Worm (Caenorhabditis elegans): ENCODE results near the gene utx-1.
"Not testable (repeated sequence)": the region's sequence is repeated elsewhere in the genome, so short reads cannot be mapped to it uniquely, and the experiment has no call there.

The utx-1 gene

DNA sequence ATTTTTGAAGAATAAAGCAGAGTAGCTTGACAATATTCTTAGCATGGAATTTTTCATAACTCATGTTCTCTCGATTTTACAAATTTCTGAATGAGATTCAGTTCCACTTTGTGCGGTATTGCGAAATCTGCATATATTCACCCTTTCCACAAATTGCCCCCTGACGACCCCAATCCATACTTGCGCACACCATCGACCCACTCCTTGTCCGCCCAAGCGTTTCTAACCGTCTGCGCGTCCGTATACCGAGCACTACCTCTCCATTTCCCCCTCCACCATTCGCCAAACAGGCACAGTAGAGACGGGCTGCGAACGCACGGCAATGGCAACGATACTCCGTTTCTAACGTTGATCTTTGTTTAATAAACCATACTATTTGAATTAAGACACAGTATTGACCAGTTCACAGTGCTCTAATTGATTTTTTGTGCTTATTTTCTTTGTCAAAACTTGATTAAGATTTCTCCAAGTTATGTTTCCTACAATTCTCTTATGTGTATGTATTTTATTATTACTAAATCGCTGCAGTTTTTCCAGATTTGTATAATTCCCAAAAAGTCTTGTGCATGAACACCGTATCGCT lies at the start of gene utx-1:
Gene utx-1 (plus strand): TSS at position 533 of the 583 bp plus-strand sequence.
- peak; percentile 43 for TF ChIP-seq hmg-4 (GFP tag; optimal IDR thresholded peaks at IDR 0.05)
- no peak for TF ChIP-seq pes-1 (GFP tag; IDR thresholded peaks at IDR 0.05)
- peak; percentile 45 for TF ChIP-seq F13C5.2 (tag; optimal IDR thresholded peaks at IDR 0.05)
- TF ChIP-seq aly-1 (tag; optimal IDR thresholded peaks at IDR 0.05) = peak; percentile 43

DNA sequence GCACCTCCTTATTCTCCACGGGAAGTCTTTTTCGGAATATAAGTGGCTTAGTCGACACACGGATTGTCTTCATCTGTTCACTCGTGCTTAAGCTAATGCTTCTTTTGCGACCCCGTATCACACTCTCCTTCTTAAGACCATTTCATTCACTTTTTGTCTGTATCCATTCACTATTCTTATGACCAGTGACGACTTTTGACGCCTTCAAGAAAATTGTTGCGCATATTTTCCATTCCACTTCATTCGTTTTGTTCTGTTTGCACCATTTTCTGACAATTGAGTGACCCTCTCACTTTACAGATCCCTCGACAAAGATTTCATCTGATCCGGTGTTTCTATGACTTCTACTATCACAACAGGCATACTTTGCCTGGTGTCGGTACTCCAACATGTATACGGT lies 49.4 kb upstream of the utx-1 start, which contains the start of gene H03E18.1:
Gene H03E18.1 (plus strand): TSS at position 301 of the 400 bp plus-strand sequence.
- TF ChIP-seq flt-1 (GFP tag; IDR thresholded peaks at IDR 0.05) (no peak), F13C5.2 (tag; optimal IDR thresholded peaks at IDR 0.05) (no peak), tbx-37 (GFP tag; conservative IDR thresholded peaks at IDR 0.05) (no peak)

DNA sequence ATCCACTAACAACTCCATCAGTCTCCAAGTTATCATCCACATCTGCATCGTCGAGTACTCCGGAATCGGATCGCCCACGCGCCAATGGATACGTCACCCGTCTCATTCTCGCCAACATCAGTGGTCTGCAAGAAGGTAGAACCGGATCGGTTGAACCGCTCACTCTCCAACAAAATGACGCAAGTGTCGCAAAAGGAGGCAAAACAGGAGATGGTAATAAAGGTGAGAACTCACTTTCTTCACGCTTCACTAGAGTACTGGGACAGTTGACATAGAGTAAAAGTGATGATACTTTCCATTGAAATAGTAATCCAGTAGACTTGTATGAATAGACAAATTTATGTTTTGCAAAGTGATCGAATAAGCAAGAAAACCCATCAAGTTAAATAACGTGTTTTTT lies 47.9 kb upstream of the utx-1 start:
- TF ChIP-seq pes-1 (GFP tag; IDR thresholded peaks at IDR 0.05) = no peak

DNA sequence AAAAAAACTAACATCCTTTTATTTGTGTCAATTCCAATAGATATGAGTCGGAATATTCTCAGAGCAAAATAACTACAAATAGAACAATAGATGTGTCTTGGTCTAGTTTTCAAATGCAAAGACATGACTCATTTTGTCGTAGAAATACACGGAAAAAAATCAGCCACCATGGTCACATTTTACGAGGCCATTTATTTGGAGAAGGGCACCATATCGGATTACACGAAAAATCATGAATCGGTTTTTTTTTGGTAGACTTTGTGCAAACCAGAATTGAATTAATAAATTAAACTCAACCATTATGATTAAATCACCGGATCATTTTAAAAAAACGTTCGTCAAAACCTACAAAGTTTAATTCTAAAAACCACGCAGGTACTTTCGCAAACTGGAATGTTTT lies 36.5 kb upstream of the utx-1 start, which contains the start of gene H03E18.2:
Gene H03E18.2 (minus strand): TSS at position 101 of the 400 bp plus-strand sequence.
- TF ChIP-seq hmbx-1 (tag; optimal IDR thresholded peaks at IDR 0.05) (no peak), tbx-11 (GFP tag; IDR thresholded peaks at IDR 0.05) (no peak), flt-1 (GFP tag; IDR thresholded peaks at IDR 0.05) (no peak), B0310.2 (tag; optimal IDR thresholded peaks at IDR 0.05) (no peak), F13C5.2 (tag; optimal IDR thresholded peaks at IDR 0.05) (no peak), hnd-1 (tag; optimal IDR thresholded peaks at IDR 0.05) (no peak), aly-1 (tag; optimal IDR thresholded peaks at IDR 0.05) (no peak), scrt-1 (GFP tag; IDR thresholded peaks at IDR 0.05) (no peak), tra-4 (tag; optimal IDR thresholded peaks at IDR 0.05) (no peak), hmg-4 (GFP tag; optimal IDR thresholded peaks at IDR 0.05) (no peak), sea-1 (GFP tag; conservative IDR thresholded peaks at IDR 0.05) (no peak), ceh-36 (tag; optimal IDR thresholded peaks at IDR 0.05) (no peak), pes-1 (GFP tag; IDR thresholded peaks at IDR 0.05) (no peak), ceh-13 (GFP tag; optimal IDR thresholded peaks at IDR 0.05) (no peak), tbx-37 (GFP tag; conservative IDR thresholded peaks at IDR 0.05) (no peak), ama-1 (optimal IDR thresholded peaks at IDR 0.05) (no peak)

DNA sequence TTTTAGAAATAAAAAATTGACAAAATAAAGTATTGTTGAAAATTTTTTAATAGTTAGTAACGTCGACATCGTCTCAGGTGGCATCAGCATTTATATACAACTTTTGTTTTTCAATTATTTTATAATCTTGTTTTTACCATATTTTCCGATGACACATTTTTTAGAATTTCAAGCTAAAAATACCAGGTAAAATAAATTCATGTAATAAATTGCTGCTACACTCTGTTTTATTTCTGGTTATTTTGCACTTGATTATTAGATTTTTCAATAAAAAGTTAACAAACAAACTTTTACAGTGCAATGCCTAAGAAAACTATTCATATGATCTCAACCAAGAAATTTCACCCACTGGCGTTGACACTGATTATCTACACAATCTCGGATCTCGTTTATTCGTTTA lies 35.3 kb upstream of the utx-1 start, which contains the start of gene C03G5.14:
Gene C03G5.14 (plus strand): TSS at position 301 of the 400 bp plus-strand sequence.
- TF ChIP-seq tbx-37 (GFP tag; conservative IDR thresholded peaks at IDR 0.05) (no peak), flt-1 (GFP tag; IDR thresholded peaks at IDR 0.05) (no peak), hmg-4 (GFP tag; optimal IDR thresholded peaks at IDR 0.05) (no peak), ama-1 (optimal IDR thresholded peaks at IDR 0.05) (no peak), sea-1 (GFP tag; conservative IDR thresholded peaks at IDR 0.05) (no peak), aly-1 (tag; optimal IDR thresholded peaks at IDR 0.05) (no peak)

DNA sequence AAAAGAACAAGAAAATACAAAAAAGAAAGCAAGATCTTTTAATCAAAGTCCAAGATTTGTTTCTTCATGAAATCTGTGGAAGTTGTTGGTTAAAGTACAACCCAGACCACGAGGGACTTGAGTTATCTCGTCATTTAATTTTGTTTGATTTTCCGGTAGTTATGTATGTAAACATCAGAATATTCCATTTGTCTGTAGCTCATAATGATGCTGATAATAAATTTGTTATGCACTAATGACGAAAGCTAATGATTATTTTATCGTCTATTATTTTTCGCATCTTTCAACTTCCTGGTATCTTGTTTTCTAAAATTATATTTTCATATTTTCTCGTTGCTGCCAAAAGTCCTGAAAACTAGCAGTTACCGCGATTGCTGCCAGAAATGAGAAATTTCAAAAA lies 33.9 kb upstream of the utx-1 start:
- no peak for TF ChIP-seq scrt-1 (GFP tag; IDR thresholded peaks at IDR 0.05)
- no peak for TF ChIP-seq F13C5.2 (tag; optimal IDR thresholded peaks at IDR 0.05)
- no peak for TF ChIP-seq pes-1 (GFP tag; IDR thresholded peaks at IDR 0.05)
- no peak for TF ChIP-seq tra-4 (tag; optimal IDR thresholded peaks at IDR 0.05)
- TF ChIP-seq ets-7 (tag; optimal IDR thresholded peaks at IDR 0.05) = no peak
- no peak for TF ChIP-seq ceh-13 (GFP tag; optimal IDR thresholded peaks at IDR 0.05)
- TF ChIP-seq tbx-37 (GFP tag; conservative IDR thresholded peaks at IDR 0.05) = no peak
- TF ChIP-seq B0310.2 (tag; optimal IDR thresholded peaks at IDR 0.05) = no peak
- TF ChIP-seq hmg-4 (GFP tag; optimal IDR thresholded peaks at IDR 0.05) = no peak
- no peak for TF ChIP-seq ama-1 (optimal IDR thresholded peaks at IDR 0.05)
- TF ChIP-seq sea-1 (GFP tag; conservative IDR thresholded peaks at IDR 0.05) = no peak
- no peak for TF ChIP-seq tbx-11 (GFP tag; IDR thresholded peaks at IDR 0.05)

DNA sequence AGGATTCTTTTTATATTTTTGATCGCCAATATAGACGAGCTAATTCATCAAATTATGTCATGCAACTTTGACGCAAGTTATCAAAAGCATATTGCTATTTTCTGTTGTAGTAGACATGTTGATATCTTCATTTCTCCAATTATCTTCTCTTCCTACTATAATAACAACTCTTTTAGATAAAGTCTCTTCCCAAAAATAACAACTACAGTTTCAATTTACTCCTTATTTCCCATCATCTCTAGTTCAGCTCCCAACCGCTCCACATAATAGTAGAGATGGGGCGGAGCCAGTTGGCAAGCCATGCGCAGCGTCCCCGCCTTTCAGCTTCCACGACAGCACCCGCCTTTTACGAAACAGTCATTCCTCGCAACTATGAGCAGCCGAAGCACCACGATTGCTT lies 29.0 kb upstream of the utx-1 start, which contains the start of gene flp-5:
Gene flp-5 (plus strand): TSS at position 301 of the 400 bp plus-strand sequence.
- TF ChIP-seq tbx-37 (GFP tag; conservative IDR thresholded peaks at IDR 0.05) (no peak), ceh-36 (tag; optimal IDR thresholded peaks at IDR 0.05) (no peak), ama-1 (optimal IDR thresholded peaks at IDR 0.05) (no peak), F13C5.2 (tag; optimal IDR thresholded peaks at IDR 0.05) (no peak), flt-1 (GFP tag; IDR thresholded peaks at IDR 0.05) (no peak), sea-1 (GFP tag; conservative IDR thresholded peaks at IDR 0.05) (no peak), tra-4 (tag; optimal IDR thresholded peaks at IDR 0.05) (no peak), B0310.2 (tag; optimal IDR thresholded peaks at IDR 0.05) (no peak), hmbx-1 (tag; optimal IDR thresholded peaks at IDR 0.05) (no peak)

DNA sequence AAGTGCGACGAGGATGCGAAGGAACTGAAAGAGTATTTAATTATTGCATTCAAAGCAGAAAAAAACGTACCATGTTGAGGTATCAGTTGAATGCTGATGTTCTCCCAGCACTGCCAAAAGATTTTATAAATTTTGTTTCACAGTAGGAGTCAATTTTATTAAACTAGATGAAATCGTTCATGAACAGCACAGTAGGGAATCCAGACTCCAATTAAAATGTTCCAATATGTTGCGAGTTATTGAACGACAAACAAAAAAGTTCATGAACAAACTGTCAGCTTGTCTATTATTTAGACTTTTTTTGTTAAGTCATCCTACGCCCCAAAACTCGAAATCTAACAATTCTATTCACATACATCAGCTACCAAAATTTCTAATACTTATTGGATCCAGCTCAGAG lies 21.9 kb upstream of the utx-1 start, which contains the start of gene nspc-1:
Gene nspc-1 (minus strand): TSS at position 101 of the 400 bp plus-strand sequence.
- TF ChIP-seq F13C5.2 (tag; optimal IDR thresholded peaks at IDR 0.05); B0310.2 (tag; optimal IDR thresholded peaks at IDR 0.05); tbx-37 (GFP tag; conservative IDR thresholded peaks at IDR 0.05): not testable (repeated sequence)

DNA sequence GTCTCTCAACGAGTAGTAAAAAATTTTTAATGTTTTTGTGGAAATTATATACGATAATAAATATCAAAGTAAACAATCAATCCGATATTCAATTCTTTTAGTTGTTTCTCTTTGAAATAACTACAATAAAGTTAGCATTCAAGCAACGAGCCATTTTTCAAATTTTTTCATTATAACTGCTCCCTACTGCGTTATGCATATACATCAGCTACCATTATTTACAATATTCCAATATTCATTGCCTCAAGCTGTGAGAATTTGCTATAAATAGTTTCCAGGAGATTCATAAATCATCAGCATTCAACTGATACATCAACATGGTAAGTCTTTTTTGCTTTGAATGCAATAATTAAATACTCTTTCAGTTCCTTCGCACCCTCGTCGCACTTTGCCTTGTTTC lies 20.2 kb upstream of the utx-1 start, which contains the start of gene nspc-3:
Gene nspc-3 (plus strand): TSS at position 301 of the 400 bp plus-strand sequence.
- TF ChIP-seq B0310.2 (tag; optimal IDR thresholded peaks at IDR 0.05) = no peak
- no peak for TF ChIP-seq ceh-13 (GFP tag; optimal IDR thresholded peaks at IDR 0.05)
- TF ChIP-seq tra-4 (tag; optimal IDR thresholded peaks at IDR 0.05) = no peak
- no peak for TF ChIP-seq ama-1 (optimal IDR thresholded peaks at IDR 0.05)
- no peak for TF ChIP-seq flt-1 (GFP tag; IDR thresholded peaks at IDR 0.05)
- no peak for TF ChIP-seq sea-1 (GFP tag; conservative IDR thresholded peaks at IDR 0.05)
- no peak for TF ChIP-seq tbx-11 (GFP tag; IDR thresholded peaks at IDR 0.05)
- no peak for TF ChIP-seq aly-1 (tag; optimal IDR thresholded peaks at IDR 0.05)
- TF ChIP-seq scrt-1 (GFP tag; IDR thresholded peaks at IDR 0.05) = no peak
- no peak for TF ChIP-seq ets-7 (tag; optimal IDR thresholded peaks at IDR 0.05)
- no peak for TF ChIP-seq hmg-4 (GFP tag; optimal IDR thresholded peaks at IDR 0.05)
- no peak for TF ChIP-seq ceh-36 (tag; optimal IDR thresholded peaks at IDR 0.05)
- TF ChIP-seq pes-1 (GFP tag; IDR thresholded peaks at IDR 0.05) = no peak
- TF ChIP-seq F13C5.2 (tag; optimal IDR thresholded peaks at IDR 0.05) = no peak
